Worm (Caenorhabditis elegans) whole organism, L2 larva: ENCODE data around the gene egas-3.

Experiments used
- C34F6.9 ChIP-seq: fragments of 150-350 bp; optimal IDR thresholded peaks from 2 replicates; lab custom pipeline; 2014; ENCODE audit warnings: missing biosample characterization, missing genetic modification characterization
- R02D3.7 ChIP-seq: fragments of 150-350 bp; optimal IDR thresholded peaks from 2 replicates; lab custom pipeline; 2014; ENCODE audit warnings: missing biosample characterization, missing genetic modification characterization
- Y55F3AM.14 ChIP-seq: fragments of 200-800 bp; sonication (Bioruptor generic); optimal IDR thresholded peaks from 2 replicates; lab custom pipeline; 2018; ENCODE audit warnings: mild to moderate bottlenecking, missing genetic modification characterization, missing compliant biosample characterization
- ZK546.5 ChIP-seq: sonication (generic microtip); optimal IDR thresholded peaks from 2 replicates; lab custom pipeline; 2017; ENCODE audit warnings: missing biosample characterization, missing genetic modification characterization
- alr-1 ChIP-seq: fragments of 150-350 bp; optimal IDR thresholded peaks from 2 replicates; lab custom pipeline; 2014; ENCODE audit warnings: missing biosample characterization, missing genetic modification characterization
- aly-2 ChIP-seq: fragments of 150-350 bp; optimal IDR thresholded peaks from 2 replicates; lab custom pipeline; 2014; ENCODE audit warnings: missing biosample characterization, missing genetic modification characterization
- ama-1 ChIP-seq: fragments of 150-350 bp; optimal IDR thresholded peaks from 2 replicates; lab custom pipeline; 2018; ENCODE audit warnings: inconsistent platforms
- blmp-1 ChIP-seq: sonication (generic microtip); optimal IDR thresholded peaks from 2 replicates; lab custom pipeline; 2017; ENCODE audit warnings: missing genetic modification characterization, mild to moderate bottlenecking, missing compliant biosample characterization, antibody characterized with exemption, moderate library complexity; ENCODE audit not compliant: insufficient read depth
- ceh-82 ChIP-seq: fragments of 150-350 bp; optimal IDR thresholded peaks from 2 replicates; lab custom pipeline; 2014; ENCODE audit warnings: missing biosample characterization, missing genetic modification characterization
- crh-2 ChIP-seq: sonication (generic microtip); optimal IDR thresholded peaks from 2 replicates; lab custom pipeline; 2017; ENCODE audit warnings: missing biosample characterization, missing genetic modification characterization
- elt-3 ChIP-seq: sonication (generic microtip); optimal IDR thresholded peaks from 2 replicates; lab custom pipeline; 2017; ENCODE audit warnings: missing biosample characterization, missing genetic modification characterization
- fos-1 ChIP-seq: fragments of 150-350 bp; optimal IDR thresholded peaks from 2 replicates; lab custom pipeline; 2014; ENCODE audit warnings: missing biosample characterization, missing genetic modification characterization
- gmeb-1 ChIP-seq: fragments of 150-350 bp; optimal IDR thresholded peaks from 2 replicates; lab custom pipeline; 2014; ENCODE audit warnings: missing biosample characterization, missing genetic modification characterization
- lin-11 ChIP-seq: fragments of 150-350 bp; sonication (generic microtip); optimal IDR thresholded peaks from 2 replicates; lab custom pipeline; 2014; ENCODE audit warnings: missing biosample characterization, missing genetic modification characterization, inconsistent platforms, mixed read lengths
- lin-13 ChIP-seq: fragments of 150-350 bp; optimal IDR thresholded peaks from 2 replicates; lab custom pipeline; 2014; ENCODE audit warnings: missing biosample characterization, missing genetic modification reagents, missing genetic modification characterization
- lin-39 ChIP-seq: fragments of 150-350 bp; optimal IDR thresholded peaks from 2 replicates; lab custom pipeline; 2014; ENCODE audit warnings: missing biosample characterization, missing genetic modification reagents, missing genetic modification characterization
- lsy-2 ChIP-seq, 2 experiments: fragments of 150-350 bp in 1 of 2; sonication (generic microtip) in 1 of 2; optimal IDR thresholded peaks; 2 replicates each; lab custom pipeline; 2014 to 2017; ENCODE audit warnings: missing biosample characterization in 2 of 2, missing genetic modification characterization in 2 of 2
- mab-5 ChIP-seq: fragments of 150-350 bp; optimal IDR thresholded peaks from 2 replicates; lab custom pipeline; 2014; ENCODE audit warnings: missing biosample characterization, missing genetic modification characterization
- mdl-1 ChIP-seq, 2 experiments: fragments of 150-350 bp in 1 of 2; sonication (generic microtip) in 1 of 2; optimal IDR thresholded peaks; 2 replicates each; lab custom pipeline; 2017; ENCODE audit warnings: missing biosample characterization in 2 of 2, missing genetic modification characterization in 2 of 2
- nhr-11 ChIP-seq: fragments of 150-350 bp; optimal IDR thresholded peaks from 2 replicates; lab custom pipeline; 2014; ENCODE audit warnings: missing biosample characterization, missing genetic modification characterization
- nhr-12 ChIP-seq: fragments of 150-350 bp; optimal IDR thresholded peaks from 2 replicates; lab custom pipeline; 2014; ENCODE audit warnings: missing biosample characterization, missing genetic modification characterization
- nhr-129 ChIP-seq: fragments of 150-350 bp; optimal IDR thresholded peaks from 2 replicates; lab custom pipeline; 2014; ENCODE audit warnings: missing biosample characterization, missing genetic modification characterization
- nhr-21 ChIP-seq: fragments of 150-350 bp; optimal IDR thresholded peaks from 2 replicates; lab custom pipeline; 2014; ENCODE audit warnings: missing biosample characterization, missing genetic modification characterization
- nhr-23 ChIP-seq: fragments of 150-350 bp; optimal IDR thresholded peaks from 2 replicates; lab custom pipeline; 2014; ENCODE audit warnings: missing biosample characterization, missing genetic modification reagents, missing genetic modification characterization
- nhr-237 ChIP-seq: fragments of 150-350 bp; optimal IDR thresholded peaks from 2 replicates; lab custom pipeline; 2014; ENCODE audit warnings: missing biosample characterization, missing genetic modification characterization
- nhr-25 ChIP-seq: fragments of 150-350 bp; sonication (generic microtip); optimal IDR thresholded peaks from 3 replicates; lab custom pipeline; 2014; ENCODE audit warnings: missing biosample characterization, missing genetic modification characterization
- nhr-6 ChIP-seq: fragments of 150-350 bp; optimal IDR thresholded peaks from 2 replicates; lab custom pipeline; 2014; ENCODE audit warnings: missing biosample characterization, missing genetic modification characterization
- nhr-77 ChIP-seq: fragments of 150-350 bp; optimal IDR thresholded peaks from 2 replicates; lab custom pipeline; 2014; ENCODE audit warnings: missing biosample characterization, missing genetic modification characterization
- peb-1 ChIP-seq: fragments of 150-350 bp; optimal IDR thresholded peaks from 2 replicates; lab custom pipeline; 2014; ENCODE audit warnings: missing biosample characterization, missing genetic modification characterization
- sem-4 ChIP-seq: fragments of 150-350 bp; optimal IDR thresholded peaks from 2 replicates; lab custom pipeline; 2014; ENCODE audit warnings: missing biosample characterization, missing genetic modification reagents, missing genetic modification characterization
- skn-1 ChIP-seq: sonication (generic microtip); optimal IDR thresholded peaks from 2 replicates; lab custom pipeline; 2017; ENCODE audit warnings: missing biosample characterization, missing genetic modification characterization
- sma-3 ChIP-seq: sonication (generic microtip); optimal IDR thresholded peaks from 2 replicates; lab custom pipeline; 2016; ENCODE audit warnings: missing genetic modification reagents, missing genetic modification characterization, missing compliant biosample characterization
- sma-9 ChIP-seq, 2 experiments: fragments of 150-350 bp in 1 of 2; sonication (generic microtip) in 1 of 2; optimal IDR thresholded peaks; 2 replicates each; lab custom pipeline; 2014 to 2016; ENCODE audit warnings: missing genetic modification characterization in 2 of 2, mild to moderate bottlenecking in 1 of 2, missing biosample characterization in 1 of 2, missing compliant biosample characterization in 1 of 2, missing genetic modification reagents in 1 of 2, moderate library complexity in 1 of 2
- unc-39 ChIP-seq: fragments of 150-350 bp; optimal IDR thresholded peaks from 2 replicates; lab custom pipeline; 2014; ENCODE audit warnings: missing biosample characterization, missing genetic modification characterization
- unc-55 ChIP-seq: fragments of 150-350 bp; sonication (generic microtip); optimal IDR thresholded peaks from 3 replicates; lab custom pipeline; 2014; ENCODE audit warnings: missing biosample characterization, missing genetic modification reagents, missing genetic modification characterization
- unc-62 ChIP-seq: fragments of 150-350 bp; optimal IDR thresholded peaks from 2 replicates; lab custom pipeline; 2014; ENCODE audit warnings: missing biosample characterization, missing genetic modification reagents, missing genetic modification characterization
- zag-1 ChIP-seq: fragments of 150-350 bp; optimal IDR thresholded peaks from 2 replicates; lab custom pipeline; 2014; ENCODE audit warnings: missing biosample characterization, missing genetic modification characterization
- ztf-1 ChIP-seq: fragments of 200-800 bp; sonication (Bioruptor generic); conservative IDR thresholded peaks from 2 replicates; pipeline ENCODE4 v1.3.6; 2022; ENCODE audit warnings: missing genetic modification characterization, missing compliant biosample characterization
- ztf-11 ChIP-seq: sonication (generic microtip); optimal IDR thresholded peaks from 2 replicates; lab custom pipeline; 2017; ENCODE audit warnings: missing biosample characterization, missing genetic modification characterization
- ztf-4 ChIP-seq: fragments of 150-350 bp; optimal IDR thresholded peaks from 2 replicates; lab custom pipeline; 2014; ENCODE audit warnings: missing biosample characterization, missing genetic modification characterization

The egas-3 gene

DNA sequence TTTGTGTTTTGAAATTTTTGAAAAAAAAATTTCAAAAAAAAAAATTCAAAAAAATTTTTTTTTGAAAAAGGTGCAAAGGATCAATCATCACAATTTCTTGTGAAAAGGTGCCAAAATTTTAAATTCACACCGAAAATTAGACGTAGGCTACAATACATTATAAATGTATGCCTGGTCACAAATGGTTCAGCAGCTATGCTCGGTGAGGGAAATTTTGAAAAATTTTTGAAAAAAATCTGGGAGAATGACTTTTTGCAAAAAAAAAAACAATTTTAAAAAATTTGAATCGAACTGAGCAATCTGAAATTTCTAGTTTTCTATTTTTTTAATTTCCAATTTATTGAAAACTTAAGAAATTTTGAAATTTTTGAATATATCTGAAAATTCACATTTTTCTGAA lies at the start of gene egas-3:
Gene egas-3 (minus strand): TSS at position 101 of the 400 bp plus-strand sequence.
- TF ChIP-seq ztf-11 (tag; lab: Kevin White, UChicago) (no peak), nhr-77 (tag; lab: Kevin White, UChicago) (no peak), ceh-82 (tag; lab: Kevin White, UChicago) (no peak), skn-1 (no peak), nhr-11 (tag; lab: Kevin White, UChicago) (no peak), nhr-23 (tag; lab: Kevin White, UChicago) (no peak), lin-13 (GFP tag; lab: Kevin White, UChicago) (no peak), ztf-4 (tag; lab: Kevin White, UChicago) (no peak), nhr-21 (tag; lab: Kevin White, UChicago) (no peak), nhr-129 (no peak), mdl-1 (tag; optimal IDR thresholded peaks at IDR 0.05; lab: Kevin White, UChicago) (no peak), lsy-2 (tag; optimal IDR thresholded peaks at IDR 0.05; lab: Kevin White, UChicago) (no peak), ama-1 (lab: Kevin White, UChicago) (no peak), nhr-6 (tag; lab: Kevin White, UChicago) (no peak), unc-62 (GFP tag; lab: Kevin White, UChicago) (no peak), mab-5 (tag; lab: Kevin White, UChicago) (no peak), lin-39 (no peak), crh-2 (no peak), lin-11 (tag; lab: Kevin White, UChicago) (no peak), elt-3 (tag; lab: Kevin White, UChicago) (no peak)

DNA sequence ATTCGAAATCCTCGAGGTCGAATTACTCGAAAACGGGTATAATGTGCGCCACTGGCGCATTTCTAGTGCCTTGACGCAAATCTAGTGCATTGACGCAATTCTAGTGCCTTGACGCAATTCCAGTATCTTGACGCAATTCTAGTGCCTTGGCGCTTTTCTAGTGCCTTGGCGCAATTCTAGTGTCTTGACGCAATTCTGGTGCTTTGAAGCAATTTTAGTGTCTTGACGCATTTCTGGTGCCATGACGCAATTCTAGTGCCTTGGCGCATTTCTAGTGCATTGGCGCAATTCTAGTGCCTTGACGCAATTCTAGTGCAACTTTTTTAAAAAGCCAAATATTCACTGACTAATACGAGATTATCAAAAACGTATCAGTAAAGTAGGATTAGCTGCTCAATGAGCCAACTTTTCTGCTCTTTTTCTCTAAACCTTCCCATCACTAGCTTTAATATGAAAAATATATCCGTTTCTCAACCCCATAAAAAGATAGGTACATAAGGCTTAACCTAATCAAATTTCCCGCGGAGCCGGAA lies 48.4 kb upstream of the egas-3 start, which contains the start of gene Y69H2.17:
Gene Y69H2.17 (plus strand): TSS at position 483 of the 533 bp plus-strand sequence.
- TF ChIP-seq skn-1, result no peak
- TF ChIP-seq ztf-11 (tag; lab: Kevin White, UChicago), result no peak
- TF ChIP-seq nhr-12 (tag; lab: Kevin White, UChicago), result no peak
- TF ChIP-seq alr-1, result no peak
- TF ChIP-seq mdl-1 (tag; optimal IDR thresholded peaks at IDR 0.05; lab: Kevin White, UChicago), result no peak
- TF ChIP-seq sem-4 (tag; lab: Kevin White, UChicago), result no peak
- no peak for TF ChIP-seq peb-1 (tag; lab: Kevin White, UChicago)
- no peak for TF ChIP-seq lin-13 (GFP tag; lab: Kevin White, UChicago)

DNA sequence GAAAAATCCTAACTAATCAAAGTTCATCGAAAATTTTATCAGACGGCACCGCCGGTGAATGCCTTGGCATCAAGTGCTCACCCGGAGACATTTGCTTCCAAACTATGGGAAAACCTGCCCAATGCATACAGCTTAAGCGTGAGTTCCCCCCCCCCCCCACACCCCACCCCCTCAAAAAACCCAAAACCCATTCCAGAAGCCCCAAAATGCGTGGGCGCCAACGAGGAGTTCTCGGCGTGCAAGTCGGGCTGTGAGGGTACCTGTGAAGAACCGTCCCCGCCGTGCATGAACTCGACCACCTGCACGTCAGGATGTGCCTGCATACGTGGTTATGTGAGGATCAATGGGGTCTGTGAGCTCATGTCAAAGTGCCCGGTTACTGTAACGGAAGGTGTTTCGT lies 38.2 kb upstream of the egas-3 start:
- TF ChIP-seq skn-1, result no peak
- no peak for TF ChIP-seq ztf-4 (tag; lab: Kevin White, UChicago)
- TF ChIP-seq unc-55, result no peak
- no peak for TF ChIP-seq fos-1 (tag; lab: Kevin White, UChicago)
- no peak for TF ChIP-seq unc-39 (tag; lab: Kevin White, UChicago)
- no peak for TF ChIP-seq nhr-77 (tag; lab: Kevin White, UChicago)
- no peak for TF ChIP-seq ama-1 (lab: Kevin White, UChicago)
- TF ChIP-seq nhr-21 (tag; lab: Kevin White, UChicago), result no peak

DNA sequence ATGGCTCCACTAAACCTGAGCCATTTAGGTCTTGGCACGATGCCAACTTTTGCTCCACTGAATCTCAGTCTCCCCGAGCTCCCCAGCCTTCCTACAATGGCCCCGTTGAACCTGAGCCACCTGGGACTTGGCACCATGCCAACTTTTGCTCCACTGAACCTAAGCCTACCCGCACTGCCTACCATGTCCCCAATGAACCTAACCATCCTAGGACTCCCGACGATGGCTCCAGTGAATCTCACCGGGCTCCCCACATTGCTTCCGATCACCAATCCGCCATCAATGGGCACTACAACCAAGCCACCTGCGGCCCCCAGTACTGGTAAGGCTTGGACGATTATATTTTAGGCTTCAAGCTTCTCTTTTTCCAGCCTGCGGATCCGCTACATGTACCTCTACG lies 35.7 kb upstream of the egas-3 start:
- TF ChIP-seq aly-2, result no peak
- TF ChIP-seq unc-39 (tag; lab: Kevin White, UChicago), result no peak
- no peak for TF ChIP-seq nhr-11 (tag; lab: Kevin White, UChicago)
- no peak for TF ChIP-seq sma-9 (GFP tag; optimal IDR thresholded peaks at IDR 0.05; lab: Kevin White, UChicago)
- no peak for TF ChIP-seq sma-9 (tag; optimal IDR thresholded peaks at IDR 0.05; lab: Kevin White, UChicago)
- TF ChIP-seq nhr-12 (tag; lab: Kevin White, UChicago), result no peak
- no peak for TF ChIP-seq ztf-1 (GFP tag; lab: Robert Waterston, UW)
- no peak for TF ChIP-seq C34F6.9 (tag; lab: Kevin White, UChicago)
- TF ChIP-seq crh-2, result no peak
- no peak for TF ChIP-seq sma-3 (GFP tag; lab: Kevin White, UChicago)
- TF ChIP-seq zag-1 (tag; lab: Kevin White, UChicago), result no peak
- TF ChIP-seq gmeb-1 (tag; lab: Kevin White, UChicago), result no peak
- no peak for TF ChIP-seq nhr-25
- TF ChIP-seq ZK546.5 (tag; lab: Kevin White, UChicago), result no peak
- no peak for TF ChIP-seq blmp-1 (tag; lab: Kevin White, UChicago)
- TF ChIP-seq Y55F3AM.14 (GFP tag; lab: Kevin White, UChicago), result no peak
- TF ChIP-seq nhr-237 (tag; lab: Kevin White, UChicago), result no peak
- no peak for TF ChIP-seq sem-4 (tag; lab: Kevin White, UChicago)
- TF ChIP-seq skn-1, result no peak
- no peak for TF ChIP-seq R02D3.7 (tag; lab: Kevin White, UChicago)
- TF ChIP-seq lin-11 (tag; lab: Kevin White, UChicago), result no peak
